Fruit fly (Drosophila melanogaster) whole organism, larva: ENCODE data around the gene Wdr81.
A peak's percentile ranks its signal among the peaks of the same experiment; 100 is the strongest.

Source experiments
- noc ChIP-seq: fragments of 200-800 bp; sonication (Bioruptor generic); optimal IDR thresholded peaks from 3 replicates; lab custom pipeline; 2019; ENCODE audit warnings: missing biosample characterization, mild to moderate bottlenecking, missing genetic modification characterization, moderate library complexity

The Wdr81 gene

DNA sequence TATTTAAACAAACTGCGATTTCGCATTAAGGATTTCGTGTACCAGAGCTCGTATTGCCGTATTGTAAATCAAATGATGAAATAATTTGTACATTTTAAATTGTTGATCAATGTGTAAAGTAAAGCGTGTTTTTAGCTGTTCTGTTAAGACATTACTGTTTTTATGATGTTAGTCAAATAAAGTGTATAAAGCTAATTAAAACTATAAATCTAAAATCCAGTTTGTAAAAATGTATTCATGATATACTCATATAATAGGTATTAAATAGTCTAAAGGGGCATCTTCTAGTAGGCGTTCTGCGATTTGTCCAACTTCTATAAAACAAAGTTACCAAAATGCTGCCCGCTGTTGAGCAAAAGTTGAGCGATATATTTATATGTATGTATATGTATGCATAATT, 13.1 kb upstream of the Wdr81 start, which contains the start of gene CG18788:
Gene CG18788, plus strand, starts transcription at position 301 of the 400 bp plus-strand sequence.
- no peak for TF ChIP-seq noc (tag; lab: Kevin White, UChicago)

DNA sequence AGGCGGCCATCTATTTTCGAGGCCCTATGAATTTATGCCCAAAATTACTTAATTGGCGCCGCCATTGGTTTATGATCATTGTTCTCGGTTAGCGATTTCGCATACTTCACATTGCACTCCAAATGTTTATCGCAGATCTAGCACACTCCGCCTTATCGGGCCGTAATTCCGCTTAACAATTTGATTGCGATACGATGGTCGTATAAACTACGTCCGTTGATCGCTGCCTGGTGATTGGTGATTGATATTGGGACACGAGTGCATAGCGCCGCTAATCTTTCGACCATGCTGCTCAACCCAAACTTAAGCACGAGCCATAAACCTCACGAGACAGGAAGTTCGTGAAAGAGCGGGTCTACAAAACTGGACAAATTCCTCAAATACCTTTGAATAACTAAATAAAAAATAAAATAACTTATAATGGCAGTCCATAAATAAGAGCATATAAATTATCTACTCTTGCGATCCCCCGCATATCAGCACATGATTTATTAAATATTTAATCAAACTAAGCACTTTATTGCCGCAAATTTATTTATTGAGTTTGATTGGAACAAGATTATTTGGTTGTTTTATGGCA, 9.9 kb upstream of the Wdr81 start:
- TF ChIP-seq noc (tag; lab: Kevin White, UChicago) = peak; percentile 79

- peak; percentile 89 for TF ChIP-seq noc (tag; lab: Kevin White, UChicago)
Observed at dm6 chr2L:12029594-12030197, 8.9 kb upstream of the Wdr81 start.

dm6 chr2L:12028808-12029207, 8.0 kb upstream of the Wdr81 start:
- TF ChIP-seq noc (tag; lab: Kevin White, UChicago) = no peak

DNA sequence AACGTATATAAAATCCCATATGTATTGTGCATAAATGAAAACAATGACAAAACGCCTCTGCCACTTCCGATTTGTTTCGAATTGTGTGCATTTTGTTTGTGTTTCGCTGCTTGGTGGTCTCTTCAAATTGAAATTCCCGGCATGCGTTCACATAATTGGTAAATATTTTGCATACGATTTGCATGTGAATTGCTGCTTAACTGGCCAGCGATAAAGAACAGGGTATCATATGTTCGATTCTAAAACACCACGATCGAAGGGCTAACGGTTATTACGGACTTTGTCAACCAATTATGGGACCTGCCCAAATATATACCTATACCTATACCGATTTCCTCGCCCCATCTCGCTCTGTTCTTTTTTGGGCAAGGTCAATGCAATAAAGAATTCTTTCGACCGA, 7.3 kb upstream of the Wdr81 start:
- no peak for TF ChIP-seq noc (tag; lab: Kevin White, UChicago)

DNA sequence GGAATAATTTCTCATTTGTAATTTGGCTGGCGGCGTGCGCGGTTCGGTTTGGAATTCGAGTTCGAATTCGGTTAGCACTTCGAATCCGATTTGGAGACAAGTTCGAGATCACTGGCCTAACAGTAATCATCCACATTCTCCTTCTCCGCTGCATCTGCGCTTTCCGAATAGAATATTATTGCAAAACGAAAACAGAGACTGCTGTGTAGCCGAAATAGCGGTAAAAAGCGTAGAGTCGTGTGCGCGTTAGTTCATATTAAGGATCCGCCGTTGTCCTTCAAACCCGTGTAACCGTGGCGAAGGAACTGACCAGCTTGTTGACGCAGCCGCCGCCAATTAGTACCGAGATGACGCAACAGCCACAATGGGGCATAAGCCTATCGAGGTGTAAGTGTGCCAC, 6.7 kb upstream of the Wdr81 start, which contains the start of gene dmGlut:
Gene dmGlut, plus strand, starts transcription at position 4 of the 400 bp plus-strand sequence.
- no peak for TF ChIP-seq noc (tag; lab: Kevin White, UChicago)

DNA sequence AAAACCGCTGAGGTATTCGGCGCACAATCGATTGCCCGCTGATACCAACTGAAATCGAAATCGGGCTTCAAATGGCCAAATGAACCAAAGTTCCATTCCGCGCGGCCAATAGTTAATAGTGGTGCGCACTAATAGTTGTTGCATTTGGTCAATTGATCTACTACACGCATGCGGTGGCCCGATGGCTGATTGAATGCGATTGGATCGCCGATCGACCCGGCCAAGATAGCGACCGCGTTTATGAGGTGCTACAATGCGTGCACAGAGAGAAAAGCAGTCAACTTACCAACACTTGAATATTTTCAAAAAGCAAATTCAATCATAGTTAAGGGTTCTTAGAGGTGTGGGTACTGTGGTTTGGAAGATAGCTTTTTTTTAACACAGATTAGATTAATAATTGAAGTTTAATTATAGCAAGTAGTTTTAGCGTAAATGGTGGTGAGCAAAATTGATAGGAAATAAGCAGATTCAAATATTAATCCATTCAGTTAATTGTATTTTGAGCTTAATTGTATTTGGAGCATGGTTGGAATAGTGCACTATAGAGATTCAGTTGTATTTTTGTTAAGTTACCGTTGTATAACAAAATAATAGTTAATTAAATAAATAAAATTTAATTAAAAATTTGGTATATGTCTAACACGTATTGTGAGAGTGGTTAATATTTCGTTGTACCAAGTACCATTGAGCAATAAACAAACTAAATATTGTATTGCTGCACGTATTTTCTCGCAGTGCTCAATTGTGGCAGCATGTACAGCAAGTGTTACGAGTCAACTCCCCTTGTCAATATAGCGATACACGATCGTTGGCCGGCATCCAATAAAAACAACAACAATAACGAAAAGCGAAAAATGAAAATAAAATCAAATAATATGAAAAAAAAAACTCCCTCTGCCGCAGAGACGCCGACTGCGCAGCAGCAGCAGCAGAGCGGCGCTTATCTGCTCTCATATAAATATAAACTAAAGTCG, 6.0 kb upstream of the Wdr81 start:
- TF ChIP-seq noc (tag; lab: Kevin White, UChicago) = peak; percentile 51

DNA sequence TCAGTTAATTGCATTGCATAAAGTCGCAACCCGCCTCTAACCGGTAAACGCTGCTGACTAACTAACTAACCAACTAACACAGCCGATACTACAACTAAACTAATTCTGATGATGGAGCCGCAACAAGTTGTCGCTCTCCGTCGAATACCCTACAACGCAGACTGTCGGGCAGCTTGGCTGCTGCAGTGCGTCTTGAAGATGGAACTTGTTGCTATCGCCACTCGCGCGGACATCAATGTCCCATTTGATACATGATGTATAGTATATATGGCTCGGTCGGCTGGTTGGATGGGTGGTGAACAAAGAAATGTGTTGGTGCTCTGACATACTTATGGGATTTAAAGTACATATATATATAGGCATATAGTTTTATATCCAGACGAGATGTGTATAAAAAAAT, 4.7 kb upstream of the Wdr81 start:
- TF ChIP-seq noc (tag; lab: Kevin White, UChicago) = no peak

DNA sequence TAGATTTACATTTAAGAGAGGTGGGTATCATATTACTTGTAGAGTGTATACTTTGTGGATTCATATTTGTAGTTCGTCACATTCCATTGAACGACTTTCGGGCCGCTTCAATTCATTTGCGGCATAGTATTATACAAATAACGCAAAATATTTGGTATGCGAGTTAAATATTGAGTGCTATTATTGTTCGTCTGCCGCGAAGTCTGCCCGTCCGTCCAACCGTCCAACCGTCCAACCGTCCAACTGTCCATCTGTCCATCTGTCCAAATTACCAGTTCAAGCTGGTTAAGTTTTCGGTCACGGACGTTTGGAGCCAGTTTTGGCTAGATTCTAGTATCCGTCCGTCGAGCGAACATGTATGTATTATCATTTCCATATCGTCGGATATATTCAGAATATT, 3.3 kb upstream of the Wdr81 start:
- TF ChIP-seq noc (tag; lab: Kevin White, UChicago) = no peak

dm6 chr2L:12021193-12021592, 433 bp upstream of the Wdr81 start:
- TF ChIP-seq noc (tag; lab: Kevin White, UChicago) = no peak

DNA sequence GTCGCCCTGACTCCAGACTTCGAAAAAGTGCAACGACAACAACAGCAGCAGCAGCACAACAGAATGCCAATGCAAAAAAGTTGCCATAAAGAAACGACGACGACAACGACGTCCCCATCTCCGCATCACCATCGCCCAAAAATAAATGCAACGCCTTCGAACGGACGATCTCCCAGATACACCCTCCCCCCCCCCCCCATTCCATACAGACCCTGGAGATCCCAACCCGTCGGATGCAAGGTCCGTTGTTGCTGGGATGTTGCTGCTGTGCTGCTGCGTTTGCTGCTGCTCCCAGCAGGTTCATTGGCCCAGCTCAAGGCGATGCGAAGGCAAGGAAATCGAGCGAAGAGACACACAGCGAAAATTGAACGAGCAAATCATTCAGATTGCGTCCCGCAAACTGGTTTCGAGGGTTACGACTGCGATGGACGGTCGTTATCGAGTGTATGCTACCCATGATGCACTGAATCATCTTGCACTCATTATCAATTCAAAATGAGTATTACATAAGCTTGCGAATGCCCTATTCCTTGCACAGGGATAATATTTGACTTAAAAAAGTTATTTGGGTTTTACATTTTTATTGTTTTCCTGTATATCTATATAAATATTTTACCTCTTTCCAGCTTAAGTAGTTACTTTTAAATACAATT, 6.9 kb downstream of the Wdr81 start:
- TF ChIP-seq noc (tag; lab: Kevin White, UChicago) = no peak

DNA sequence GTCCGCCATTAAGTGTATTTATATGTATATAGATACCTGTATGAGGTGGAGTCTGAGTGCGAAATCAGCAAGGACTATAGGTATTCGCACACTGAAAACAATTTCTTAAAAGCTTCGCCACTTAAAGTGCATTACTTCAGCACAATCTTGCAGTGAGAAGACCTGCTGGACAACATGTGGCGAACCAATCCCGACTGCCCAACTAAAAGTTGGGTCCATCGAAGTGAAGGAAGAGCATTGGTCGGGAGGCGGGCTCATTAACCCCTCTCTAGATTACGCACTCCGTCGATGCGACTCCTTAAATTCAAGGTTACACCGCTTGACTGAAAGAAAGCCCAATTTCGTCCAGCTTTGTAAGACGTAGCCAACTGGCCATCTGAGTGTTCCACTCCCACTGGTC, 7.5 kb downstream of the Wdr81 start:
- no peak for TF ChIP-seq noc (tag; lab: Kevin White, UChicago)

dm6 chr2L:12011682-12012655, 8.8 kb downstream of the Wdr81 start:
- TF ChIP-seq noc (tag; lab: Kevin White, UChicago) = peak; percentile 95

DNA sequence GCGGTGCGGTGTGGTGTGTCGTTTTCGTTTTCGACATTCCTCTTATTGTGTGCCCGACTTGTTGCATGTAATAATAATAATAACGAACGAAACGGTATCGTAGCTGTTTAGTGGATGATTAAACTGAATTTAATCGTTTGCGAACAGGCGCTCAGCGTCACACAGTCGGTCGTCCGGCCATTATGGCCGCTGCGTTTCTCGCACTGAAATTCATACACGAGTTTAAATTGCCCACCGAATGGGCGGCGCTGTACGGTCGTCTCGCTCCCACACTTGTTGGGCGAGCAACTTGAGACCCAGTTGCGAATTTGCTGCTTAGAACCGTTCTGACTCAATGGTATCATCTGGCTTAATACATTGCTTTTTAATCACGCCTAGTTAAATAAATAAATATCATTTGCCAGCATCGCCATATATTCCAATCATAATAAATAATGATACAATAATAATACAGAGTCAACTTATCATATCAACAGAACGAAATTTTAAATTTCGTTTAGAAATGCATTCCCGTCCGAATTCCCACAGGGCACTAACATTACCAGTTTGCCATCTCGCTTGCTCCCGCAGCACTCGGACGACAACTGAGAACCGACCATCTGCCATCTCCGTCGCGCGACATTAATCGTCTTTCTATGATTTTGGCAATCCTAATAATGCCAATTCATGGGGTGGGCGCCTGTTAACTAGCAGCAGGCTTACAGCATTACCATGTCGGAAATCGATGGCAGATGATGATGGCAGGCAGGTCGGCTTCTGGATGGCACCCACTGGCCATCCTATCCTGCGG, 9.7 kb downstream of the Wdr81 start:
- peak; percentile 93 for TF ChIP-seq noc (tag; lab: Kevin White, UChicago)
